Fruit fly (Drosophila melanogaster) ovary, adult (tissue): ENCODE results near the gene Prp18.
A peak's percentile ranks its signal among the peaks of the same experiment; 100 is the strongest.

Experiments used
- CG17801 ChIP-seq: fragments of 200-800 bp; optimal IDR thresholded peaks from 2 replicates; lab custom pipeline; 2019; ENCODE audit warnings: missing biosample characterization, mild to moderate bottlenecking, missing genetic modification characterization, moderate library complexity; ENCODE audit not compliant: partially characterized antibody

The Prp18 gene

DNA sequence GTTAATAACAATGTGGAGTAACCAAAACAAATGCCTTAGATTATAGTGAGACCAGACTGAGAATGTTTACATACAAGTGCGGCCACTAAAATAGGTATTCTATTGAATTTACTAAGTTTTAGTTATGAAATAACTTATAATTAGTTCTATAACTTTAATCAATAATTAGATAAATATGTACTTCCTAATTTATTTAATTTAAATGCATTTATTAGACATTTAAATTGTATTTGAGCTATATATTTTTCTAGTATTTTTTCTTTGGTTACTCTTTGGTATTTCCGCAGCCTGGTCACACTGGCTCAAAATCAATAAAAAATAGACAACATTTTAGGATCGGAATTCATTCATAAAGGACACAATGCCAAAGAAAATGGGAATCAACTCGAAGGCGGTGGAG is at the start of gene Prp18, which contains the start of gene CG6013:
Prp18 (minus strand) TSS at position 62 of the 400 bp plus-strand sequence.
CG6013 (plus strand) TSS at position 294 of the 400 bp plus-strand sequence.
- TF ChIP-seq CG17801 (GFP tag; lab: Kevin White, UChicago) = peak; percentile 57

DNA sequence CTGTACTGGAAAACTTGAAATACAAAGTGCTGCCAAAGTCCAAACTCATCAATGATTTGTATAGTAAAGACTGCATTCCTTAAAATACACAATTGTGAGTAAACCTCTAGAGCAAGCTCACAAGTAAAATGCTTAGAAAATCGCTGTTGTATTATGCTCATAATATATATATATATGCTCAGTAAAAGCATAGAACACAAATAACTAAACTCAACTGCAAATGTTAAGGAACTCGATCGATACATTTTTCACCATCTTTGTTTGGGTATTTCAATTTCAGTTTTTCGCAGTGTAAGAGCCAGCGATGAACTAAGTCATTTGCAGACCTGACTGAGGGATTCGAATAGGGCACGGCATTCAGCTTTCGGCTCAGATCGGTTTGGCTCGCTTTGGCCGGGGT is 48.1 kb upstream of the Prp18 start:
- no peak for TF ChIP-seq CG17801 (GFP tag; lab: Kevin White, UChicago)

DNA sequence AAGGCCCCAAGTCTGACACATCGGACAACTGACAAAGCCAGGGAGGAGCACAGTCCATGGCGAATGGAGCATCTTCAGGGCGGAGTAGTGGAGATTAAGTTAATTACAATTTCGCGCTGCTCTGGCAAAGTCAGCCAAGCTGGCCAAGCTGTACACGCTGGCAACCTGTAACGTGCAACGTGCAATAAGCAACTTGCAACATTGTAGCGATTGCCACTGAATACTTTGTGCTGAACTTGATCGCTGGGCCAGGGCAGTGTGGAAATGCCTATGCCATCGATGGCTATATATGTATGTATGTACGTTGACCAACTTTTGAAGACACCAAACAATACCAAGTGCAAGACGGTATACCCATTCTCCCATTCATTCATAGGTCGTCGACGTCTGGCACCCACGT is 46.8 kb upstream of the Prp18 start:
- no peak for TF ChIP-seq CG17801 (GFP tag; lab: Kevin White, UChicago)

DNA sequence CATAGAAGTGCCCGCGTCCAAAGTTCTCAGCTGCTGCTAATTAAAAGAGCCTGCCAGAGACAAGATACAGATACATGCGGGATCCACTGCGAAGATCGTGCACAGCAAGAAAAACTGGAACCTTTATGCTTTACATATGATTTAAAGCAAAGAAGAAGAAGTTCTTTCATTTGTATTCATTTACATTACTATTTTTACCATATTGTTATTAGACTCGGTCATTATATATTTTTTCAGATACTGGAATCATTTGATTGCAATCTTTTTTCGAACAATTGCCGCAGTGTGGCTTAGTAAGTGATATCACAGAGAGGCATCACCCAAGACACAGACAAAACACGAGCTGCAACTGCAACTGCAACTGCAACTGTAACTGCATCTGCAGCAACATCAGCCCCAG is 44.1 kb upstream of the Prp18 start:
- no peak for TF ChIP-seq CG17801 (GFP tag; lab: Kevin White, UChicago)

DNA sequence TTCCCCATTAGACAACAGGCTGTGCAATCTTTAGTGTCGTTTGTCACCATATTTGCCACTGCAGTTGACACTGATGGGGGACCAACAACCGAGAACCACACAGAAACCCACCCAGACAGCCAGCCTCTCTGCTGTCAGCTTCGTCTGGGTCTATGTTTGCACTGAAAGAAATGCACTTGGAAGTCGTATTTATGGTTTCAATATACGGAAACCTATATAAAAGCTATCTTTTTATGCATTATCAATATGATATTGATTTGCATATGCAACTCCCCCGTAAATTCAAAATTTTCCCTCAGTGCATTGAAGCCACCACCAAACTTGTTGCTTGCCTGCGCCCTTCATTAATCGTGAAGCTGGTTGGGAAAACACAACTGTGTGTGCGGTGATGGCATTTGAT is 43.1 kb upstream of the Prp18 start:
- no peak for TF ChIP-seq CG17801 (GFP tag; lab: Kevin White, UChicago)

DNA sequence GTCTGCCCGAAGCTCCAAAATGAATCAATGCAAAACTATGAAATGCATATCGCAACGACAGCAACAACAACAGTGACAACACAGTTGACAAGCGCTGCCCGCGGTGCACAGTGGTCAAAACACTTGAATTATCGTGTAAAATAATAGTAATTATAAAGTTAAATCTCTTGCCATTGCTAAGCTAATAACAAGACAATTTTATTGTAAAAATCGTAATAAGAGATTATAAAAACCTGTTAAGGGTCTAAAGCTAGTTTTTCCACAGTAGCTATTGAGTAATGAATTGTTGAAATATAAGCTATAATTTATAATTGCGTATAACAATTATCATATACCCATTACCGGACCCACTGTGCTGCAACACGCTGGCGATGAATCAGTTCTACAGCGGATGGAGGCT is 41.9 kb upstream of the Prp18 start:
- TF ChIP-seq CG17801 (GFP tag; lab: Kevin White, UChicago) = peak; percentile 69

DNA sequence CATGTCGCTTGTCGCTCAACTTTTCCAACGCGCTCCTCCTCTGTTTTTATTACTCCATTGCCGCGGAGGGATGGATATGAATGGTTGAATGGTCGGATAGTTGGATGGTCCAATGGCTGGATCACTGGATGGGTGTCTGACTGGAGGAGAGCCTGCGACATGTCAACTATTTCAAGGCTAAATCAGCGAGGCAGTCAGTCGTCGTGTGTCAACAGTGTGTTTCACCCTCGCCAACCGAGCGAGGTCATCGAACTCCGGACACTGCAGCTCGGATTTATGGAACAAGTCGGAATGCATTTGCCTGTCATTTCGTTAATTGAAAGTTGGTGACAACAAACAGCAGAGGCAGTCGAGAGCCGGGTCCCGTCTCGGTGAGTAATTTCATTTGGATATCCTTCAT is 40.9 kb upstream of the Prp18 start:
- TF ChIP-seq CG17801 (GFP tag; lab: Kevin White, UChicago) = no peak

DNA sequence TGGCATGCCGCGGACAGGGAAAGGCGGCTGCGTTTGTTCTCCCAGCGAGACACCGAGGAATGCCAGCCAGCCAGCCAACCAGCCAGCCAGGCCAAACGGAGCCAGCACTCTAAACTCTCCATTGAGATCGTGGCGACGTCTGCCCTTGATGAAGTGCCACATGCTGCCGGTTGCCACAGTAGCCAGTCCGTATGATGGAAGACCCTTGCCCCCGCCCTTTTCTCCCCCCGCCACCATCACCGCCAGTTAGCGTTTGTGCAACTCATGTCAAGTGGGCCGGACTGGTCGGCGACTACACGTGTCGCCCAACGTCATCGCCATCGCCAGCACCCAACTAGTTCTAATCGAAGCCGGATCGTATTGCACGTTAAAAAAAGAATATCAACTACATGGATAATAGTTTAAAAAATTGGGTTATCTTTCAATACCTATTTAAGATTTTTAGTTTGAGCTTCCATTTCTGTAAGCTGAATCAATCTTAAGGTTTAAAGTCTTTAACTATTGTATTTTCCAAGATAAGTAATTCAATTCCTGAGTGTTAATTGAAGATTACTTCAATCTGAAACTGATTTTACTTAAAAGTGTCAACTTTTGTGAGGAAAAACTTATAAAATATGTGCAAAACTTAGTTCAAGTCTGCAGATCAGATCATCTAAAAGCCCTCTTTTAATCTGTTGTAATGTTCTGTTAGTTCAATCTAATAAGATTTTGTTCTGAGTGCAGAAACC is 39.3 kb upstream of the Prp18 start:
- TF ChIP-seq CG17801 (GFP tag; lab: Kevin White, UChicago) = no peak

DNA sequence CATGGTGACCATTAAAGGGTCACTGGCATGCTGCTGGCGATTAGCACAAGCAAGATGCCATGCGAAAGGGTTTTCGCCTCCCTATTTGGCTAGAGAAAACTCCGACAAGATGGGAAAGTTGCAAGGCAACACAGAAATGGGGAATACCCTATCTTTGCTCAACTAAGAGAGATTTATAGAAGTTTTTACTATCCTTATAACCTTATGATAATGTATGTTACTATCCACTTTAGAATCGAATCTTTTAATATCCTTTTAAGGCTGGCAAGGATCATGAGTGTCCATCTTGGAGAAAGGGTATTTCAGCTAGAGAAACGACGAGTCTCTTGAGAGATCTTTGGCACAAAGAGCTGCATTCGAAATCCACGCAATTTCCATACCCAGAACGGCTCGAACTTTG is 38.7 kb upstream of the Prp18 start:
- TF ChIP-seq CG17801 (GFP tag; lab: Kevin White, UChicago) = no peak

DNA sequence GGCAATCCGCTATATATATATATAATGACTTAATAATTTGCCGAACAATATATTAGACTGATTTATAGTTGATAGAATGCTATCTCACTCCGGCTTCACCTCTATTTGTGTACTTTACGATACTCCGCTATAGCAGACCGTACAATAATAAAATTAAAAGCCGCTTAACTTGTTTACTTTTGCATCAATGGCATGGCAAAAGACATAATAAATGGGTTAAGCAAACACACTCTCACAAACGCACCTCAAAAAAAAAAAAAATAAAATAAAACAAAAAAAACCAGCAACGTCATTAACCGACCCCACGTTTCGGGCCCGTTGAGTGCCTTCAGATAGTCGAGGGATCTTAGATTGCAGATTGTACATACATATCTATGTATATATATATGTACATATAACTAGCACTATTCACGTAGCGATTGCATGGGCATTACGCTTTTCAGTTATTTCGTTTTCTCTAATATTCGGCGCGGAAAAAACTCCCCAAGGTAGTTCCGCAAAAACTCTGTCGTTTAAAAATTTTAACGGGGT is 36.9 kb upstream of the Prp18 start:
- TF ChIP-seq CG17801 (GFP tag; lab: Kevin White, UChicago) = no peak

DNA sequence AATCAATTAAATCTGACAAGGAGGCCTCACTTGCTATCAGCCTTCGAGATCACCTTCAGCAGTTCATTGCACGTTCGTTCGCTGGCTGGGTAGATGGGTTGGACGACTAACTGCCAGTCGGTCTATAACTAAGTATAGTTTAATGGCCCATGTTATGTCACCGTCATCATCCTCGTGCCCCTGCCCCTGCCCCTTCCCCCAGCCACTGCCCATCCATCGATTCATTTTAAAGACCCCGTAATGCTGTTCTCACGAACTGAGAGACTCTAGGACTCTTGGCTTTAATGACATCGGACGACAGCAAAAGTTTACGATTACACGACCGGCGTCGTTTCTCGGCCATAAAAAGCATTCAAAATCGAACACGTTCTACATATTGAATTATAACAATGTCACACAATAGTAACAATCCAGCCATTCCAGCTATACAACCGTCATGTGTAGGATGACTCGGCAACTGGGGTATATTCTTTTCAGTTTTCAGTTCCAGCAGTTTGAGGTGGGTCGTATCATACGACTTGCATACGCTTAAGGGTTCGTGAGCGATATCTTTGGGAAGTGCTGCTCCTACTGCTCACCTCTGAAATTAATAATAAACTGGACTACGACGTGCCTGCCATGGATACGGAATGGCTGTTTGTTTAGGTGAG is 36.0 kb upstream of the Prp18 start:
- no peak for TF ChIP-seq CG17801 (GFP tag; lab: Kevin White, UChicago)

DNA sequence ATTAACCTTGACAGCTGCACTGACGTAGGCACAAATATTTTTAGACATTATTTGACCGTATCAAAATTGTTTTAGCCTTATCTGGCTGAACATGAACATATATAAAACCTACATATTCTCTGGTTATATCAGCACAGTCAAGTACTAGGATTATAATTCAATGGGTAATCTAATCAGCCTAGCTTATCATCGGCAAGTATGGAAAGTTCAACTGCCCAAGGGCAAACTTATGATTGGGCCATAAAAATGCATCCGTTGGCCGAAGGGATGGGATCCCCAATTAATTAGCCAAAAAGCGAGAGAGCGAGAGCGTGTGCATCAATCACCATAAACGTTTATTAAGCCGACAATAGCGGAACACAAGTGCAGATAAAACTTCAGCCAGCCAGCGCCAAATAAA is 34.4 kb upstream of the Prp18 start:
- TF ChIP-seq CG17801 (GFP tag; lab: Kevin White, UChicago) = no peak

DNA sequence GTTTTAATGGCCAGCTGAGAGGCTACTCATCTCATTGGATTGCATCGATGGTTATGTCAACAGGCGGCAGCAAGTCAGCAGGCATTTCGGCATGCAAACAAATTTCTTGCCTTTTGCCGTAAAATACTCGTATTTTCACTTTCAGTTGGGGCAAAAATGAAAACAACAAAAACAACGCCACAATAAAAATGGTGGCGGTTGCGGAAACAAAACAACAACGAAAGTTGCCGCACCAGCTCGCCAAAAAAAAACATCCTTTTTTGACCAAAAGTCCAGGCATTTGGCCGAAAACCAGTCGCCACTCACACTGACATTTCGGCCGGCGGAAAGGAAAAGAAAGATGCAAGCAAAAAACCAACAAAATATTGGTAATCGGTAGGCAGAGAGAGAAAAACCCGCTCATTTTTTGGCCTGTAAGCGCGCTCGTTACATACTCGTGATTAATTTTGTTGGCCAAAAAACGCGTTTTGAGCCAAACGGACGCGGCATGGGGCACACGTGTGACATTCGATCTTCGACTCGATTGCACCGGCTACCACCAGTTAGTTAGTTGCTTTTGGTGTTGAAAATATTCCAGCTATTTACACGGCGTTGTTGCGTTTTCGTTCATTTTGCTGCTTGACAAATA is 33.1 kb upstream of the Prp18 start:
- no peak for TF ChIP-seq CG17801 (GFP tag; lab: Kevin White, UChicago)

DNA sequence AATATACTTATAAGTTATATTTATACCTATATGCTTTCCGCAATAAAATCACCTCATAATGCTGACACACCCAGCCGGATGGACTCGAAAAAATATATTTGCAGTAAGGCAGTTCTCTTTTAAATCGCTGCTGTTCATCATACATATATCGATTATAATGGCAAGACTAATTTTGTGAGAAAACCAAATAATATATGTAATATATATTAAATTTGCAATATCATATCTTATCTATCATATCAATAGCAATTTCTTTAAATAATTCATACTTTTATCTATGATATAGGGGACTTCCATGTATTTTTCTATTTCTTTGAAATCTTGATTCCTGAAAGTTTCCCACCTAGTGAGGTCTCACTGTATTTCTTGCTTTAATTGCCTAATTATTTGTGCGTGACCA is 31.5 kb upstream of the Prp18 start:
- TF ChIP-seq CG17801 (GFP tag; lab: Kevin White, UChicago) = no peak

DNA sequence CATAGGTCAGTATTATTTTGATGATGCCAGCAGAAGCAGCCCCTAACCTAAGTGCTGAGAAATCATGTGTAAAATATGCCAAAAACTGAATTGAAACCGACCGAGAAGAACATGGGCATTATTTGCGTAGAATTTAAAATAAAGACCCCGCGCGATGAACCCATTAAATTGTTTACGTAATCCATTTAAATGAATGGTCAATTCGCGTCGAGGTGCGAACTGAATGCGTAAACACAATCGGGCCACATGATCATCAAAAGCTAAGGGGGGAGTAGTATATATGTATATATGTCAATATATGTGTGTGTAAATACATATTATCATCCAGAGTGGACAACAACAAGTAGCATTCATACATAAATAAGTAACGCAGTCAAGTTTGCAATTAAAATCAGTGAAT is 29.1 kb upstream of the Prp18 start:
- TF ChIP-seq CG17801 (GFP tag; lab: Kevin White, UChicago) = no peak
